ENCODE assay signal across 5 fruit fly cellular contexts in genomic region chr3L:3240597-3241367, dm6.
TF ChIP-seq lines count a peak whose summit lies in the region.

No protein-coding gene starts in this region.

- TF ChIP-seq CTCF in whole organism, embryonic (GFP tag; optimal IDR thresholded peaks at IDR 0.05; lab: Kevin White, UChicago), result no peak

TF ChIP-seq in whole organism, adult, 20 proteins besides CTCF, POLR2A, EP300 and RAD21:
- peak; percentile 9 for TF ChIP-seq kay (GFP tag; lab: Kevin White, UChicago; ENCODE audit: borderline replicate concordance)
- TF ChIP-seq Clk (GFP tag; optimal IDR thresholded peaks at IDR 0.05; lab: Kevin White, UChicago), result no peak
- peak; percentile 48 for TF ChIP-seq tj (GFP tag; optimal IDR thresholded peaks at IDR 0.05; lab: Kevin White, UChicago)
- TF ChIP-seq ovo (GFP tag; optimal IDR thresholded peaks at IDR 0.05; lab: Kevin White, UChicago), result no peak

TF ChIP-seq in whole organism, embryonic, 481 proteins besides CTCF, POLR2A, EP300 and RAD21 (continues in another document):
- no peak for TF ChIP-seq Xrp1 (GFP tag; IDR thresholded peaks at IDR 0.05; lab: Robert Waterston, UW)
- no peak for TF ChIP-seq CG6765 (GFP tag; optimal IDR thresholded peaks at IDR 0.05; lab: Kevin White, UChicago)
- TF ChIP-seq grau (tag; optimal IDR thresholded peaks at IDR 0.05; lab: Kevin White, UChicago), result peak; percentile 42
- no peak for TF ChIP-seq CG6272 (GFP tag; IDR thresholded peaks at IDR 0.05; lab: Robert Waterston, UW)
- TF ChIP-seq jing (GFP tag; optimal IDR thresholded peaks at IDR 0.05; lab: Kevin White, UChicago), result no peak
- TF ChIP-seq HmgZ (tag; optimal IDR thresholded peaks at IDR 0.05; lab: Kevin White, UChicago), result no peak
- TF ChIP-seq pnt (GFP tag; optimal IDR thresholded peaks at IDR 0.05; lab: Kevin White, UChicago), result no peak
- no peak for TF ChIP-seq CG2116 (GFP tag; optimal IDR thresholded peaks at IDR 0.05; lab: Kevin White, UChicago)
- TF ChIP-seq sima (GFP tag; optimal IDR thresholded peaks at IDR 0.05; lab: Kevin White, UChicago), result no peak
- no peak for TF ChIP-seq tna (GFP tag; IDR thresholded peaks at IDR 0.05; lab: Robert Waterston, UW; ENCODE audit: partially characterized antibody)
- TF ChIP-seq CG17612 (GFP tag; IDR thresholded peaks at IDR 0.05; lab: Robert Waterston, UW), result no peak
- no peak for TF ChIP-seq mirr (GFP tag; optimal IDR thresholded peaks at IDR 0.05; lab: Kevin White, UChicago)
- no peak for TF ChIP-seq abd-A (tag; optimal IDR thresholded peaks at IDR 0.05; lab: Kevin White, UChicago)
- no peak for TF ChIP-seq CG14710 (tag; optimal IDR thresholded peaks at IDR 0.05; lab: Kevin White, UChicago)
- peak; percentile 12 for TF ChIP-seq CG10209 (GFP tag; optimal IDR thresholded peaks at IDR 0.05; lab: Kevin White, UChicago)
- no peak for TF ChIP-seq CG2199 (GFP tag; IDR thresholded peaks at IDR 0.05; lab: Robert Waterston, UW)
- TF ChIP-seq Dbx (GFP tag; IDR thresholded peaks at IDR 0.05; lab: Robert Waterston, UW), result no peak
- TF ChIP-seq crp (GFP tag; optimal IDR thresholded peaks at IDR 0.05; lab: Kevin White, UChicago), result no peak
- peak; percentile 32 for TF ChIP-seq CG7839 (tag; optimal IDR thresholded peaks at IDR 0.05; lab: Kevin White, UChicago)
- no peak for TF ChIP-seq mld (GFP tag; IDR thresholded peaks at IDR 0.05; lab: Robert Waterston, UW; ENCODE audit: partially characterized antibody)
- TF ChIP-seq CG13296 (GFP tag; optimal IDR thresholded peaks at IDR 0.05; lab: Kevin White, UChicago), result no peak
- TF ChIP-seq CG4282 (GFP tag; optimal IDR thresholded peaks at IDR 0.05; lab: Kevin White, UChicago), result no peak
- TF ChIP-seq HmgD (GFP tag; optimal IDR thresholded peaks at IDR 0.05; lab: Kevin White, UChicago), result no peak

TF ChIP-seq in whole organism, prepupa, 60 proteins besides CTCF, POLR2A, EP300 and RAD21 (continues in another document):
- TF ChIP-seq fd85E (GFP tag; optimal IDR thresholded peaks at IDR 0.05; lab: Kevin White, UChicago), result peak; percentile 77
- peak; percentile 92 for TF ChIP-seq esn (GFP tag; optimal IDR thresholded peaks at IDR 0.05; lab: Kevin White, UChicago)
- peak; percentile 98 for TF ChIP-seq svp (GFP tag; lab: Kevin White, UChicago)
- TF ChIP-seq OdsH (GFP tag; optimal IDR thresholded peaks at IDR 0.05; lab: Kevin White, UChicago), result peak; percentile 93
- TF ChIP-seq dac (GFP tag; optimal IDR thresholded peaks at IDR 0.05; lab: Kevin White, UChicago), result peak; percentile 50
- TF ChIP-seq CG31627 (GFP tag; optimal IDR thresholded peaks at IDR 0.05; lab: Kevin White, UChicago), result peak; percentile 90
- TF ChIP-seq CG8319 (GFP tag; optimal IDR thresholded peaks at IDR 0.05; lab: Kevin White, UChicago), result peak; percentile 92
- peak; percentile 86 for TF ChIP-seq lz (GFP tag; optimal IDR thresholded peaks at IDR 0.05; lab: Kevin White, UChicago)
- TF ChIP-seq pdm3 (GFP tag; optimal IDR thresholded peaks at IDR 0.05; lab: Kevin White, UChicago), result peak; percentile 88
- TF ChIP-seq fd59A (GFP tag; optimal IDR thresholded peaks at IDR 0.05; lab: Kevin White, UChicago), result peak; percentile 93
- TF ChIP-seq ss (GFP tag; optimal IDR thresholded peaks at IDR 0.05; lab: Kevin White, UChicago), result peak; percentile 99
- peak; percentile 95 for TF ChIP-seq CG32006 (GFP tag; optimal IDR thresholded peaks at IDR 0.05; lab: Kevin White, UChicago)
- TF ChIP-seq Hr39 (GFP tag; optimal IDR thresholded peaks at IDR 0.05; lab: Kevin White, UChicago), result peak; percentile 88
- peak; percentile 93 for TF ChIP-seq CG6163 (GFP tag; IDR thresholded peaks at IDR 0.05; lab: Robert Waterston, UW)
- TF ChIP-seq acj6 (GFP tag; optimal IDR thresholded peaks at IDR 0.05; lab: Kevin White, UChicago), result peak; percentile 94
- TF ChIP-seq Ets21C (GFP tag; optimal IDR thresholded peaks at IDR 0.05; lab: Kevin White, UChicago), result peak; percentile 76
- peak; percentile 98 for TF ChIP-seq CG6808 (GFP tag; optimal IDR thresholded peaks at IDR 0.05; lab: Kevin White, UChicago)
- peak; percentile 92 for TF ChIP-seq CG11762 (GFP tag; optimal IDR thresholded peaks at IDR 0.05; lab: Kevin White, UChicago; ENCODE audit: insufficient read depth)
- no peak for TF ChIP-seq Hr38 (GFP tag; optimal IDR thresholded peaks at IDR 0.05; lab: Kevin White, UChicago)
- peak; percentile 98 for TF ChIP-seq CG9139 (GFP tag; optimal IDR thresholded peaks at IDR 0.05; lab: Kevin White, UChicago)
- peak; percentile 91 for TF ChIP-seq Sox14 (GFP tag; optimal IDR thresholded peaks at IDR 0.05; lab: Kevin White, UChicago)
- TF ChIP-seq CG16779 (tag; optimal IDR thresholded peaks at IDR 0.05; lab: Kevin White, UChicago), result peak; percentile 94

TF ChIP-seq in whole organism, pupa, 21 proteins besides CTCF, POLR2A, EP300 and RAD21:
- TF ChIP-seq D1 (tag; optimal IDR thresholded peaks at IDR 0.05; lab: Kevin White, UChicago), result peak; percentile 95
- TF ChIP-seq CG10348 (GFP tag; IDR thresholded peaks at IDR 0.05; lab: Robert Waterston, UW), result no peak
- TF ChIP-seq CG32121 (GFP tag; IDR thresholded peaks at IDR 0.05; lab: Robert Waterston, UW), result peak; percentile 73
- TF ChIP-seq CG8159 (tag; optimal IDR thresholded peaks at IDR 0.05; lab: Kevin White, UChicago), result peak; percentile 99
- TF ChIP-seq fd96Ca (GFP tag; IDR thresholded peaks at IDR 0.05; lab: Robert Waterston, UW), result peak; percentile 71; the same call in 2 of the 3 replicates
- TF ChIP-seq CG4496 (GFP tag; IDR thresholded peaks at IDR 0.05; lab: Robert Waterston, UW), result peak; percentile 84
- peak; percentile 97 for TF ChIP-seq CG13204 (GFP tag; optimal IDR thresholded peaks at IDR 0.05; lab: Kevin White, UChicago)
- peak; percentile 79 for TF ChIP-seq rn (GFP tag; IDR thresholded peaks at IDR 0.05; lab: Robert Waterston, UW)
- TF ChIP-seq EcR (GFP tag; optimal IDR thresholded peaks at IDR 0.05; lab: Kevin White, UChicago), result peak; percentile 60
- peak; percentile 84 for TF ChIP-seq CG8301 (tag; optimal IDR thresholded peaks at IDR 0.05; lab: Kevin White, UChicago)
- peak; percentile 69 for TF ChIP-seq Ets98B (GFP tag; IDR thresholded peaks at IDR 0.05; lab: Robert Waterston, UW)
- TF ChIP-seq CG14655 (GFP tag; optimal IDR thresholded peaks at IDR 0.05; lab: Kevin White, UChicago), result peak; percentile 95
- peak; percentile 87 for TF ChIP-seq gl (tag; optimal IDR thresholded peaks at IDR 0.05; lab: Kevin White, UChicago)
- TF ChIP-seq CG34367 (tag; optimal IDR thresholded peaks at IDR 0.05; lab: Kevin White, UChicago), result peak; percentile 97
- TF ChIP-seq Snoo (tag; optimal IDR thresholded peaks at IDR 0.05; lab: Kevin White, UChicago), result peak; percentile 87
- peak; percentile 91 for TF ChIP-seq Pif1A (GFP tag; optimal IDR thresholded peaks at IDR 0.05; lab: Kevin White, UChicago)
- TF ChIP-seq CG12605 (GFP tag; IDR thresholded peaks at IDR 0.05; lab: Robert Waterston, UW), result peak; percentile 71
- TF ChIP-seq CG17806 (tag; optimal IDR thresholded peaks at IDR 0.05; lab: Kevin White, UChicago), result peak; percentile 97
- TF ChIP-seq CG9948 (tag; optimal IDR thresholded peaks at IDR 0.05; lab: Kevin White, UChicago), result peak; percentile 98
- peak; percentile 99 for TF ChIP-seq CG15710 (tag; optimal IDR thresholded peaks at IDR 0.05; lab: Kevin White, UChicago)
- TF ChIP-seq Pif1B (GFP tag; optimal IDR thresholded peaks at IDR 0.05; lab: Kevin White, UChicago), result peak; percentile 90

TF ChIP-seq in whole organism, wandering third instar larva, 38 proteins besides CTCF, POLR2A, EP300 and RAD21 (continues in another document):
- TF ChIP-seq dl (GFP tag; optimal IDR thresholded peaks at IDR 0.05; lab: Kevin White, UChicago; ENCODE audit: insufficient read depth in 1 of 2, partially characterized antibody in 2 of 2), result no peak
- peak; percentile 85 for TF ChIP-seq sage (GFP tag; optimal IDR thresholded peaks at IDR 0.05; lab: Kevin White, UChicago)
- TF ChIP-seq Dif (GFP tag; optimal IDR thresholded peaks at IDR 0.05; lab: Kevin White, UChicago; ENCODE audit: partially characterized antibody), result no peak
- TF ChIP-seq GATAd (GFP tag; optimal IDR thresholded peaks at IDR 0.05; lab: Kevin White, UChicago), result peak; percentile 30
- peak; percentile 84 for TF ChIP-seq ey (GFP tag; optimal IDR thresholded peaks at IDR 0.05; lab: Kevin White, UChicago)
- peak; percentile 80 for TF ChIP-seq CG9705 (GFP tag; optimal IDR thresholded peaks at IDR 0.05; lab: Kevin White, UChicago)
- no peak for TF ChIP-seq jim (GFP tag; optimal IDR thresholded peaks at IDR 0.05; lab: Kevin White, UChicago)
- no peak for TF ChIP-seq sv (GFP tag; optimal IDR thresholded peaks at IDR 0.05; lab: Kevin White, UChicago)
- peak; percentile 89 for TF ChIP-seq fru (GFP tag; optimal IDR thresholded peaks at IDR 0.05; lab: Kevin White, UChicago)
- TF ChIP-seq dmrt93B (GFP tag; optimal IDR thresholded peaks at IDR 0.05; lab: Kevin White, UChicago), result peak; percentile 93
- TF ChIP-seq Hr83 (GFP tag; optimal IDR thresholded peaks at IDR 0.05; lab: Kevin White, UChicago; ENCODE audit: poor library complexity, severe bottlenecking), result peak; percentile 17
- TF ChIP-seq Rel (GFP tag; optimal IDR thresholded peaks at IDR 0.05; lab: Kevin White, UChicago), result peak; percentile 75
- peak; percentile 80 for TF ChIP-seq Rel (tag; optimal IDR thresholded peaks at IDR 0.05; lab: Kevin White, UChicago)
- no peak for TF ChIP-seq pan (optimal IDR thresholded peaks at IDR 0.05; lab: Kevin White, UChicago)
- no peak for TF ChIP-seq Hr78 (GFP tag; optimal IDR thresholded peaks at IDR 0.05; lab: Kevin White, UChicago)
- peak; percentile 91 for TF ChIP-seq h (GFP tag; optimal IDR thresholded peaks at IDR 0.05; lab: Kevin White, UChicago)
- TF ChIP-seq br (GFP tag; optimal IDR thresholded peaks at IDR 0.05; lab: Kevin White, UChicago), result peak; percentile 85
- TF ChIP-seq Jra (GFP tag; optimal IDR thresholded peaks at IDR 0.05; lab: Kevin White, UChicago), result peak; percentile 30
- no peak for TF ChIP-seq Myc (optimal IDR thresholded peaks at IDR 0.05; lab: Kevin White, UChicago)
- no peak for TF ChIP-seq Dfd (GFP tag; optimal IDR thresholded peaks at IDR 0.05; lab: Kevin White, UChicago)
- TF ChIP-seq Mio (GFP tag; optimal IDR thresholded peaks at IDR 0.05; lab: Kevin White, UChicago), result no peak
- no peak for TF ChIP-seq Abd-B (GFP tag; optimal IDR thresholded peaks at IDR 0.05; lab: Kevin White, UChicago)
- TF ChIP-seq N (GFP tag; optimal IDR thresholded peaks at IDR 0.05; lab: Kevin White, UChicago), result no peak
- TF ChIP-seq tai (GFP tag; optimal IDR thresholded peaks at IDR 0.05; lab: Kevin White, UChicago), result peak; percentile 74
- TF ChIP-seq woc (GFP tag; optimal IDR thresholded peaks at IDR 0.05; lab: Kevin White, UChicago), result peak; percentile 79
- TF ChIP-seq Vsx2 (GFP tag; optimal IDR thresholded peaks at IDR 0.05; lab: Kevin White, UChicago; ENCODE audit: partially characterized antibody), result no peak
- TF ChIP-seq Sp1 (GFP tag; optimal IDR thresholded peaks at IDR 0.05; lab: Kevin White, UChicago), result peak; percentile 98
- TF ChIP-seq OdsH (GFP tag; optimal IDR thresholded peaks at IDR 0.05; lab: Kevin White, UChicago), result peak; percentile 90
- TF ChIP-seq CG32264 (GFP tag; optimal IDR thresholded peaks at IDR 0.05; lab: Kevin White, UChicago), result peak; percentile 85
- peak; percentile 60 to 87 for TF ChIP-seq foxo (GFP tag; optimal IDR thresholded peaks at IDR 0.05; lab: Kevin White, UChicago)
